Fruit fly (Drosophila melanogaster) whole organism, wandering third instar larva: ENCODE data around the gene CG14053.

Experiments used
- Abd-B ChIP-seq: fragments of >200 bp; optimal IDR thresholded peaks from 2 replicates; lab custom pipeline; 2017; ENCODE audit warnings: missing biosample characterization, missing genetic modification characterization
- CG32264 ChIP-seq: fragments of 200-800 bp; sonication (Bioruptor generic); optimal IDR thresholded peaks from 2 replicates; lab custom pipeline; 2016; ENCODE audit warnings: missing biosample characterization, missing genetic modification characterization
- CG9705 ChIP-seq: fragments of 200-800 bp; sonication (Bioruptor generic); optimal IDR thresholded peaks from 2 replicates; lab custom pipeline; 2018; ENCODE audit warnings: missing biosample characterization, mild to moderate bottlenecking, missing genetic modification characterization
- CrebA ChIP-seq: fragments of 200-800 bp; sonication (Bioruptor generic); optimal IDR thresholded peaks from 2 replicates; lab custom pipeline; 2016; ENCODE audit warnings: missing biosample characterization, mild to moderate bottlenecking, missing genetic modification characterization, borderline replicate concordance
- Dif ChIP-seq: fragments of 200-275, 200-300 bp; sonication (Bioruptor generic); optimal IDR thresholded peaks from 2 replicates; lab custom pipeline; 2018; ENCODE audit warnings: missing biosample characterization, missing genetic modification characterization; ENCODE audit not compliant: partially characterized antibody
- HLH106 ChIP-seq: fragments of 200-800 bp; optimal IDR thresholded peaks from 3 replicates; lab custom pipeline; 2019; ENCODE audit warnings: missing biosample characterization, mild to moderate bottlenecking, missing genetic modification characterization, moderate library complexity
- Hnf4 ChIP-seq: fragments of 200-800 bp; sonication (Bioruptor generic); optimal IDR thresholded peaks from 2 replicates; lab custom pipeline; 2016; ENCODE audit warnings: missing biosample characterization, mild to moderate bottlenecking, missing genetic modification characterization
- Hr78 ChIP-seq: fragments of >200 bp; optimal IDR thresholded peaks from 2 replicates; lab custom pipeline; 2017; ENCODE audit warnings: missing biosample characterization, missing genetic modification characterization
- Hr83 ChIP-seq: fragments of 200-300 bp; sonication (Bioruptor generic); optimal IDR thresholded peaks from 2 replicates; lab custom pipeline; 2016; ENCODE audit warnings: missing biosample characterization, mild to moderate bottlenecking, missing genetic modification characterization, moderate library complexity; ENCODE audit not compliant: poor library complexity, severe bottlenecking
- Jra ChIP-seq: sonication (Bioruptor generic); optimal IDR thresholded peaks from 2 replicates; lab custom pipeline; 2016; ENCODE audit warnings: missing biosample characterization, missing genetic modification characterization
- Mio ChIP-seq: sonication (Bioruptor generic); optimal IDR thresholded peaks from 2 replicates; lab custom pipeline; 2016; ENCODE audit warnings: missing biosample characterization, missing genetic modification characterization
- Myc ChIP-seq: fragments of >200 bp; optimal IDR thresholded peaks from 2 replicates; lab custom pipeline; 2017
- OdsH ChIP-seq: fragments of 200-800 bp; sonication (Bioruptor generic); optimal IDR thresholded peaks from 2 replicates; lab custom pipeline; 2016; ENCODE audit warnings: missing biosample characterization, mild to moderate bottlenecking, missing genetic modification characterization
- Rel ChIP-seq, 2 experiments: fragments of 200-800 bp; sonication (Bioruptor generic) in 1 of 2; optimal IDR thresholded peaks; 2 replicates in 1 of 2; 3 replicates in 1 of 2; lab custom pipeline; 2016 to 2019; ENCODE audit warnings: mild to moderate bottlenecking in 2 of 2, missing biosample characterization in 2 of 2, missing genetic modification characterization in 2 of 2, moderate library complexity in 1 of 2
- Sp1 ChIP-seq: fragments of 200-800 bp; sonication (Bioruptor generic); optimal IDR thresholded peaks from 3 replicates; lab custom pipeline; 2019; ENCODE audit warnings: missing biosample characterization, mild to moderate bottlenecking, missing genetic modification characterization, moderate library complexity
- Vsx2 ChIP-seq: fragments of 200-300, 225-300 bp; sonication (Bioruptor generic); optimal IDR thresholded peaks from 2 replicates; lab custom pipeline; 2018; ENCODE audit warnings: missing biosample characterization, missing genetic modification characterization; ENCODE audit not compliant: partially characterized antibody
- br ChIP-seq: fragments of 200-800 bp; sonication (Bioruptor generic); optimal IDR thresholded peaks from 2 replicates; lab custom pipeline; 2016; ENCODE audit warnings: missing biosample characterization, missing genetic modification characterization
- dl ChIP-seq, 2 experiments: fragments of 175-275, 200-275 bp in 1 of 2; fragments of 200-275 bp in 1 of 2; sonication (Bioruptor generic); optimal IDR thresholded peaks; lab custom pipeline; 2018; ENCODE audit warnings: mild to moderate bottlenecking in 2 of 2, missing biosample characterization in 2 of 2, missing genetic modification characterization in 2 of 2, moderate library complexity in 2 of 2; ENCODE audit not compliant: partially characterized antibody in 2 of 2, insufficient read depth in 1 of 2
- dmrt93B ChIP-seq: fragments of 200-800 bp; sonication (Bioruptor generic); optimal IDR thresholded peaks from 2 replicates; lab custom pipeline; 2018; ENCODE audit warnings: missing biosample characterization, mild to moderate bottlenecking, missing genetic modification characterization
- ey ChIP-seq: fragments of 200-800 bp; sonication (Bioruptor generic); optimal IDR thresholded peaks from 2 replicates; lab custom pipeline; 2016; ENCODE audit warnings: missing biosample characterization, missing genetic modification characterization
- foxo ChIP-seq, 2 experiments: fragments of 200-800 bp; sonication (Bioruptor generic); optimal IDR thresholded peaks; 2 replicates in 1 of 2; 3 replicates in 1 of 2; lab custom pipeline; 2016 to 2017; ENCODE audit warnings: missing biosample characterization in 2 of 2, missing genetic modification characterization in 2 of 2
- fru ChIP-seq: fragments of 200-800 bp; sonication (Bioruptor generic); optimal IDR thresholded peaks from 3 replicates; lab custom pipeline; 2016; ENCODE audit warnings: missing biosample characterization, mild to moderate bottlenecking, missing genetic modification characterization
- h ChIP-seq: fragments of 200-800 bp; sonication (Bioruptor generic); optimal IDR thresholded peaks from 3 replicates; lab custom pipeline; 2016; ENCODE audit warnings: missing biosample characterization, mild to moderate bottlenecking, missing genetic modification characterization
- jim ChIP-seq: fragments of 175-275, 200-325 bp; sonication (Bioruptor generic); optimal IDR thresholded peaks from 2 replicates; lab custom pipeline; 2016; ENCODE audit warnings: missing biosample characterization, mild to moderate bottlenecking, missing genetic modification characterization
- lola ChIP-seq: fragments of >200 bp; optimal IDR thresholded peaks from 2 replicates; lab custom pipeline; 2017; ENCODE audit warnings: missing biosample characterization, missing genetic modification characterization
- pan ChIP-seq: fragments of >200 bp; optimal IDR thresholded peaks from 2 replicates; lab custom pipeline; 2017
- psq ChIP-seq: fragments of 200-800 bp; sonication (Bioruptor generic); optimal IDR thresholded peaks from 3 replicates; lab custom pipeline; 2017; ENCODE audit warnings: missing biosample characterization, mild to moderate bottlenecking, missing genetic modification characterization, moderate library complexity
- rgr ChIP-seq: fragments of 200-800 bp; sonication (Bioruptor generic); optimal IDR thresholded peaks from 3 replicates; lab custom pipeline; 2016; ENCODE audit warnings: missing biosample characterization, mild to moderate bottlenecking, missing genetic modification characterization
- sage ChIP-seq: fragments of 200-800 bp; sonication (Bioruptor generic); optimal IDR thresholded peaks from 2 replicates; lab custom pipeline; 2016; ENCODE audit warnings: missing biosample characterization, mild to moderate bottlenecking, missing genetic modification characterization
- usp ChIP-seq: fragments of >200 bp; optimal IDR thresholded peaks from 2 replicates; lab custom pipeline; 2017; ENCODE audit warnings: missing biosample characterization, missing genetic modification characterization
- woc ChIP-seq: sonication (Bioruptor generic); optimal IDR thresholded peaks from 2 replicates; lab custom pipeline; 2016; ENCODE audit warnings: missing biosample characterization, mild to moderate bottlenecking, missing genetic modification characterization

CG14053 gene

DNA sequence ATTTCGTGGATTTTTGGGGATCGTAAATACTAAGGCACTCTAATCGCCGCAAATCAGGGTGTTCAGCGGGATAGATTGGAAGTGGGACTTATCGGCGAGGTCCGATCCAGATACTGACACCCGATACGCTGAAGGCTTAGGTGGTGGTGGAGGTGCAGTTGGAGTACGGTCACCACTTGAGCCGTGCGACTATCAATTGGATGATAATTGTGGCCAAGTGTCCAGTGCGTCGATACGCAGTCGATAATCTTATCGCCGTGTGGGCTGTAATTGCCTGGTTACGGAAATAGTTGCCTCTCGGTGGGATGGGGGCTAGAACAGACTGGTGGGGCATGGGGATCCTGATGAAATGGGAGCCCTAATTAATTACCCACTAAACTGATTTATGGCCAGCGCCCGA, 5.6 kb upstream of the CG14053 start:
- TF ChIP-seq Dif (GFP tag; lab: Kevin White, UChicago): no peak
- peak; percentile 22 for TF ChIP-seq h (GFP tag; lab: Kevin White, UChicago)
- TF ChIP-seq Abd-B (GFP tag; lab: Kevin White, UChicago): no peak
- no peak for TF ChIP-seq Hr78
- no peak for TF ChIP-seq Mio (GFP tag; lab: Kevin White, UChicago)
- no peak for TF ChIP-seq sage (GFP tag; lab: Kevin White, UChicago)
- TF ChIP-seq ey (GFP tag; lab: Kevin White, UChicago): no peak
- no peak for TF ChIP-seq dl (GFP tag; optimal IDR thresholded peaks at IDR 0.05; lab: Kevin White, UChicago; ENCODE audit: insufficient read depth in 1 of 2, partially characterized antibody in 2 of 2)
- no peak for TF ChIP-seq psq

DNA sequence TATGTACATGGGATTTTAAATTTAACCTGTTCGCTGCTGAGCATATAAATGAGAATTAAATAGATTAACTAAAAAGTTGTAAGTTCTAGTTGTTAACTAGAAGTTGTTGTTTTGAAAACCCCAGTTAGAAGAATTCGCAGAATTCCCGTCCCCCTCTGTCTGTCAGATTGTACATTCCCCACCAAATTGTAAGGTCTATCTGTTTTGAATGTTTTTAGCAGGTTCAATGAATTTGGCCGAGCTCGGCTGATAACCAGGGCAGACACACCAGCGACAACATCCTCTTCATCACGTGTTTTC, 4.5 kb upstream of the CG14053 start:
- no peak for TF ChIP-seq Rel (GFP tag; optimal IDR thresholded peaks at IDR 0.05; lab: Kevin White, UChicago)
- peak; percentile 50 for TF ChIP-seq Rel (tag; optimal IDR thresholded peaks at IDR 0.05; lab: Kevin White, UChicago)
- TF ChIP-seq dl (GFP tag; optimal IDR thresholded peaks at IDR 0.05; lab: Kevin White, UChicago; ENCODE audit: insufficient read depth in 1 of 2, partially characterized antibody in 2 of 2): no peak

DNA sequence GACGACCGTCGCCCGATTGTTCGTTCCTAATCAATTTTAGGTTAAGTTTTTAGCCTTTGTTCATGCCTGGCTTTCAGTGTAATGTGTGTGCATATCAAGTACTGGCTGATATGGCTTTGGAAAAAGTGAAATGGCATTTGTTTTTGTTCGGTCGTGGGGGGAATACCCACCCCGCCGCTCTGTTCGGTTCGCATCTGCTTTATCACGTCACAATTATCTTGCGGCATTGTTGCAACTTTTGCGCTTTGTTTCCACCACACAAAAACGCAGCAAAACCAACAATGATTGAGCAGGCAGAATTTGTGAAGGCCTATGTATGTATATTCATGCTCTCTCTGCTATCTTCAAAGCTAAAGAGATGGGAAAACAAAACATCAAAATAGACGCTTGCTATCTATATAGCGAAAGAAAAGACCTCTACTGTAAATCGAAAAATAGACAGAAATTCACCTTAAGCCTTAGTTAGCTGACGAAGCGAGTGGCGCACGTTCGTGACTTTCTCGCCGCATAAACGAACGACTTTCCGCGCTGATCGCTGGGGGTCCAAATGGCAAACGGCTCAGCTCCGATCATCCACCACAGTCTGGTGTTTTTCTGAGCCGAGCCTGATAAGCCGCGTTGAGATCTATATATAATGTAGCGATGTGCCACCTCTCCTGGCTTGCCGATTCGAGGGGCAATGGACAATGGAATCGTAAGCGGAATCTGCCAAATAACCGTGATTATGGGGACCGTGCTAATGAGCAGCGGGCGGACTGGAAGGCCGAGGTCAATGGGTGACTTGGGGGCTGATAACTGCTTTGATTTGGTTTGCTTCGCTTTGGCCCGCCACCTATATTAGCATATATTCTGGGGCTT, 3.9 kb upstream of the CG14053 start:
- TF ChIP-seq HLH106 (tag; lab: Kevin White, UChicago): peak; percentile 3
- no peak for TF ChIP-seq woc
- no peak for TF ChIP-seq jim (GFP tag; lab: Kevin White, UChicago)
- TF ChIP-seq CG32264 (GFP tag; lab: Kevin White, UChicago): no peak
- no peak for TF ChIP-seq CrebA
- no peak for TF ChIP-seq rgr (GFP tag; lab: Kevin White, UChicago)
- TF ChIP-seq fru (GFP tag; lab: Kevin White, UChicago): peak; percentile 17
- no peak for TF ChIP-seq dmrt93B
- no peak for TF ChIP-seq Hr83 (GFP tag; lab: Kevin White, UChicago)
- TF ChIP-seq br: peak; percentile 19
- TF ChIP-seq pan (lab: Kevin White, UChicago): no peak
- no peak for TF ChIP-seq Mio (GFP tag; lab: Kevin White, UChicago)
- TF ChIP-seq Rel (GFP tag; optimal IDR thresholded peaks at IDR 0.05; lab: Kevin White, UChicago): no peak
- peak; percentile 97 for TF ChIP-seq Rel (tag; optimal IDR thresholded peaks at IDR 0.05; lab: Kevin White, UChicago)
- TF ChIP-seq Sp1 (GFP tag; lab: Kevin White, UChicago): peak; percentile 28
- no peak for TF ChIP-seq Dif (GFP tag; lab: Kevin White, UChicago)
- TF ChIP-seq h (GFP tag; lab: Kevin White, UChicago): peak; percentile 33
- no peak for TF ChIP-seq usp (GFP tag; lab: Kevin White, UChicago)
- no peak for TF ChIP-seq dl (GFP tag; optimal IDR thresholded peaks at IDR 0.05; lab: Kevin White, UChicago; ENCODE audit: insufficient read depth in 1 of 2, partially characterized antibody in 2 of 2)

DNA sequence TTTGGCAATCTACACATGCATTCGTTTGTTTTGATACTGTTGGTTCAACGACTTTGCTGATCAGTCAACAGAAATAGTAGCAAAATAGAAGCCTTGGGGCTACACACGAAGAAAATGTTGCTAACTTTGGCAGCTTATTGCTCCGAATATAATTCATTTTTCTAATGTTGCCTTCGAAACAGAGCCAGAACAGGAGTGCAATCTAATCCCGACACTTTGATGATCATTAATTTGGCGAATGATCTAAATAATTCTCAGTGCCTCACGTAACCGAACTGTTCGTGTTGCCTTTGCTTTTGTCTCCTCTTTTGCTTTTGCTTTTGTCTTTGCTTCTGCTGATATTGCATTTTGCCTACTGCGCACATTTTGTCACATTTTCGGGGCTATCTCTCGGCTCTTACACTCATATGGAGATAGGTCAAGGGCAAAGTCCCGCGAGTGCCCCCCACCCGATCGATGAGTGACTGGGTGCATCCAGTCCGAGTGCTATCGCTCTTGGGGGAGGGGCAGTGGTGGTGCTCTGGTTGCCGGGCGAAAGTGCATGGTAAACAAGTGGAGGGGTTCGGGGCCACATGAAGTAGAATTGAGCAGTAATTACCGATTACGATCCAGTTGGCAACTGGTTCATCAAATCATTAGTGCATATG, 2.5 kb upstream of the CG14053 start:
- TF ChIP-seq psq: peak; percentile 66
- peak; percentile 70 for TF ChIP-seq Sp1 (GFP tag; lab: Kevin White, UChicago)
- peak; percentile 73 for TF ChIP-seq HLH106 (tag; lab: Kevin White, UChicago)
- TF ChIP-seq Dif (GFP tag; lab: Kevin White, UChicago): no peak
- TF ChIP-seq dmrt93B: peak; percentile 52
- no peak for TF ChIP-seq Myc (lab: Kevin White, UChicago)
- TF ChIP-seq ey (GFP tag; lab: Kevin White, UChicago): peak; percentile 85
- TF ChIP-seq h (GFP tag; lab: Kevin White, UChicago): peak; percentile 87
- TF ChIP-seq fru (GFP tag; lab: Kevin White, UChicago): peak; percentile 58
- TF ChIP-seq Vsx2: no peak
- no peak for TF ChIP-seq Jra (GFP tag; lab: Kevin White, UChicago)
- no peak for TF ChIP-seq dl (GFP tag; optimal IDR thresholded peaks at IDR 0.05; lab: Kevin White, UChicago; ENCODE audit: insufficient read depth in 1 of 2, partially characterized antibody in 2 of 2)
- TF ChIP-seq OdsH: peak; percentile 75
- TF ChIP-seq usp (GFP tag; lab: Kevin White, UChicago): no peak
- TF ChIP-seq rgr (GFP tag; lab: Kevin White, UChicago): peak; percentile 82
- TF ChIP-seq Hnf4 (GFP tag; lab: Kevin White, UChicago): peak; percentile 71
- TF ChIP-seq foxo (GFP tag; optimal IDR thresholded peaks at IDR 0.05; lab: Kevin White, UChicago): peak in 1 of 2 experiments; percentile 78
- no peak for TF ChIP-seq CG32264 (GFP tag; lab: Kevin White, UChicago)
- TF ChIP-seq sage (GFP tag; lab: Kevin White, UChicago): peak; percentile 32
- no peak for TF ChIP-seq Hr83 (GFP tag; lab: Kevin White, UChicago)
- TF ChIP-seq CG9705 (GFP tag; lab: Kevin White, UChicago): no peak
- TF ChIP-seq Rel (GFP tag; optimal IDR thresholded peaks at IDR 0.05; lab: Kevin White, UChicago): no peak
- peak; percentile 63 for TF ChIP-seq Rel (tag; optimal IDR thresholded peaks at IDR 0.05; lab: Kevin White, UChicago)
- no peak for TF ChIP-seq lola (GFP tag; lab: Kevin White, UChicago)
- no peak for TF ChIP-seq CrebA
- TF ChIP-seq br: peak; percentile 81
- peak; percentile 18 for TF ChIP-seq woc
